Worm (Caenorhabditis elegans) whole organism, midembryonic: Measurements from ENCODE around the gene dnc-4.

Experiments used
- T22C8.4 ChIP-seq: fragments of 200-800 bp; sonication (Bioruptor generic); IDR thresholded peaks from 2 replicates; pipeline ENCODE4 v1.3.6; 2022; ENCODE audit warnings: missing genetic modification characterization, missing compliant biosample characterization
- cog-1 ChIP-seq: sonication (generic microtip); optimal IDR thresholded peaks from 2 replicates; lab custom pipeline; 2016; ENCODE audit warnings: missing genetic modification characterization, missing compliant biosample characterization
- flt-1 ChIP-seq: fragments of 200-800 bp; sonication (Bioruptor generic); IDR thresholded peaks from 2 replicates; pipeline ENCODE4 v1.3.6; 2022; ENCODE audit warnings: missing genetic modification characterization, missing compliant biosample characterization
- klf-2 ChIP-seq: fragments of 200-800 bp; sonication (Bioruptor generic); conservative IDR thresholded peaks from 2 replicates; pipeline ENCODE4 v1.3.6; 2022; ENCODE audit warnings: missing genetic modification reagents, missing genetic modification characterization, missing compliant biosample characterization
- med-1 ChIP-seq: sonication (generic microtip); optimal IDR thresholded peaks from 2 replicates; lab custom pipeline; 2017; ENCODE audit warnings: missing genetic modification characterization, mild to moderate bottlenecking, missing compliant biosample characterization, antibody characterized with exemption, missing genetic modification reagents; ENCODE audit not compliant: insufficient read depth
- ref-1 ChIP-seq: fragments of 200-800 bp; sonication (Bioruptor generic); conservative IDR thresholded peaks from 2 replicates; pipeline ENCODE4 v1.3.6; 2022; ENCODE audit warnings: missing genetic modification reagents, missing genetic modification characterization, missing compliant biosample characterization
- tab-1 ChIP-seq: fragments of 200-800 bp; sonication (Bioruptor generic); IDR thresholded peaks from 2 replicates; pipeline ENCODE4 v1.3.6; 2022; ENCODE audit warnings: missing genetic modification characterization, missing compliant biosample characterization
- ztf-23 ChIP-seq: fragments of 200-800 bp; sonication (Bioruptor generic); IDR thresholded peaks from 2 replicates; pipeline ENCODE4 v1.3.6; 2022; ENCODE audit warnings: missing genetic modification reagents, missing genetic modification characterization, missing compliant biosample characterization
- ztf-29 ChIP-seq: fragments of 200-800 bp; sonication (Bioruptor generic); IDR thresholded peaks from 2 replicates; pipeline ENCODE4 v1.3.6; 2022; ENCODE audit warnings: missing genetic modification reagents, missing genetic modification characterization, missing compliant biosample characterization

The dnc-4 gene

DNA sequence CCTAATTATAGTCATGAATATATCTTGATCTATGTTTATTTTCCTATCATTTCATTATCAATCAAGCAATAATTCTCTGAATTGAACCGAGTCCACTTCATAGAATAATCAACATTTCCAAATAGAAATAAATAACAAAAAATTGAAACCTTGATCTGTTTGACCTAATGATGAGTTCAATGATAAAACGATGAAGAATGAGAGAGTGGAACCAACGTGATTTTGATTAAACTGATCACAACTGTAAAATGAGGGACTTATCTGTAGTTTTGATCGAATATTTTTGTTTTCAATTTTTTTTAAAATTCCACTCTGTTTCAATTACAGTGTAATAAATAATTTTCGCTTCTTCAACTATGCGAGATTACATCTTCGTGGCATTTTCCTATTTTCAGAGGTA, 23.3 kb upstream of the dnc-4 start:
- TF ChIP-seq tab-1 (no peak), ztf-29 (no peak)

DNA sequence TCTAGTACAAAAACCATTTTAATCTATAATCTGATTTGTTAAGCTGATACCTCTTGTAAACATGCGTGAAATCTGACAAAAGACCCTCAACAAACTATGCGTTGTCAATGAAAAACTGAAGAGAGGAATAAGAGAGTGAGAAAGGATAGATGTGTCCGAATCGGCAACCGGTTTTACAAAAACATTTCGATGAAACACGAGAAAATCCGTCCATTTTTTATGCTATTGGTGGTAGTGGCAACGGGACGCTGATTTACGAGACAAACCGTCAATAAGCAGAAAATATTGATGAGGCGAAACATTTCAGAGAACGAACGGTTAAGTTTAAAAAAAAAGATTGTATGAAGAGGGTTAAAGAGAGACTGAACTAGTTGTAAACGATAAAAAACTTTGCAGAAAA, 22.4 kb upstream of the dnc-4 start:
- TF ChIP-seq ztf-29 (no peak), ztf-23 (no peak), med-1 (GFP tag; lab: Kevin White, UChicago) (no peak), tab-1 (no peak), ref-1 (GFP tag; lab: Robert Waterston, UW) (no peak), cog-1 (tag; lab: Kevin White, UChicago) (no peak), klf-2 (GFP tag; lab: Robert Waterston, UW) (no peak), T22C8.4 (GFP tag; lab: Robert Waterston, UW) (no peak), flt-1 (GFP tag; lab: Robert Waterston, UW) (no peak)

- TF ChIP-seq ztf-29 (no peak), tab-1 (no peak), ztf-23 (no peak), klf-2 (GFP tag; lab: Robert Waterston, UW) (no peak), T22C8.4 (GFP tag; lab: Robert Waterston, UW) (no peak)
These were observed 21.2 kb upstream of the dnc-4 start for ce11 chrIV:8040610-8041317.

DNA sequence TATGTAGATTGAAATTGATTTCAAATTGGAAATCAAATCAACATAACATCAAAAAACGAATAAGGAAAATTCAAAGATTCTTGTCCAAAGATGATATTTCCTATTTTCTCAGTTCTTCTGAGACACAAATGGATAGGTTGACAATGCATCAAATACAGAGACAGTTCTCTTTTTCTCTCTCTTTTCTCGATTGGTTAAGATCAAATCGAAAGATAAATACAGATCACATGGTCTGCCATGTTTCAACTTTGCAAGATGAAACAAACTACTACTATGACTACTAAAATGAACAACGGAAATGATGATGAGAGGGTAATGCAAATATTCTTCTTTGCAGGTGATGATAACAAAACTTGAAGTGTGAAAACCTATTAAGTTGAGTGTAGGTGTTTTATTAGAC, 16.9 kb upstream of the dnc-4 start:
- no peak for TF ChIP-seq klf-2 (GFP tag; lab: Robert Waterston, UW)

DNA sequence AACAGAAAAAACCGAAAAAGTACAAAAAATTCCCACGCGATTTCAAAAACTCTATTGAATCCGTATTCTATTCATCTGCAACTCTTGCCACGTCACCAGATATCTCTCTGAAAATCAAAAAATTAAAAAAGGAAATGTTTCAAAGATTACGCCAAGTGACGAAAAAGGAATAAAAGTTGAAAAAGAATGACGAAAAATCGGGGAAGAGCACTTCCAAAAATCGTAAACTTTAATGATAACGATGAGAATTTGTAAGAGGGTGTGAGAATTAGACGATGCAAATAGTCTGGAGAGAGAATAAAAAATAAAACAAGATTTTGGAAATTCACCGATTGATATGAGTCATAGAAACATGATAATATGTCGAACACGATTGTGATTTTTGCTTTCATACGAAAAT, 14.6 kb upstream of the dnc-4 start:
- TF ChIP-seq ref-1 (GFP tag; lab: Robert Waterston, UW) (no peak), T22C8.4 (GFP tag; lab: Robert Waterston, UW) (no peak), klf-2 (GFP tag; lab: Robert Waterston, UW) (no peak), ztf-29 (no peak), tab-1 (no peak), med-1 (GFP tag; lab: Kevin White, UChicago) (no peak), cog-1 (tag; lab: Kevin White, UChicago) (no peak), flt-1 (GFP tag; lab: Robert Waterston, UW) (no peak), ztf-23 (no peak)

DNA sequence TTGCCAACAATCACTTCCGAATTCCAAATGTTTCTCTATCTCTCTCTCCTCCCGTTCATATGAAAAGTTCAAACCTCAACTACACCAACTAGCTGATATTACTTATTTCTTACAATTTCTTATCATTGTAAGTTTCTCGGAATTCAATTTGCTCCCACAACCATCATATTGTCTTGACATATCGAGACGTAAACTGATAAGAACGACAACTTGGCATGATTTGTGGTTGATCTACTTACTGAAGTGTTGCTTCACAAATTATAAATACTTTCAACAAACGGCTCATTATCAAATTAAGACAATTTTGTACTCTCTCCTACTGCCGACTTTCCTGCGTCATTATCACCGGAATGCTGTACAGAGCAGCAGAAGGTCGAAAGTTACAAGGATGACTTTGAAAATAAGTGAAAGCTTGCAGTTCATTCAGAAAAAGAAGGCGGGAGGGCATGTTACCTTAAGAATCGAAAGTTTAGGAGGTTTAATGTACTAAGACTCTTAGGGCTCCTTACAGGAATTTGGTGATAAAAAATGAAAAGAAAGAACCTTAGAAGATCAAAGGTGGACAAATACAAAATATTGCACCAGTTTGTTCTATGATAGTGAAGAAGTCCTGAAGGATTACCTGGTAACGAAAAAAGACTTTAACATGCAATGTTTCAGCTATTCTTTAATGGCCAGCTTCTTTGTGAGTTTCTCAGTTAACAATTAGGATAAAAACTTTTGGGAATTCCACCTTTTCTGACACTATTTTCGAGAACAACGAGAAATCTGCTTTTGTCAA, 12.7 kb upstream of the dnc-4 start:
- TF ChIP-seq ztf-23 (no peak), flt-1 (GFP tag; lab: Robert Waterston, UW) (no peak), klf-2 (GFP tag; lab: Robert Waterston, UW) (no peak), med-1 (GFP tag; lab: Kevin White, UChicago) (no peak), ztf-29 (no peak), ref-1 (GFP tag; lab: Robert Waterston, UW) (no peak), T22C8.4 (GFP tag; lab: Robert Waterston, UW) (no peak), cog-1 (tag; lab: Kevin White, UChicago) (no peak), tab-1 (no peak)

ce11 chrIV:8030099-8030498, 10.5 kb upstream of the dnc-4 start:
- TF ChIP-seq klf-2 (GFP tag; lab: Robert Waterston, UW) (no peak), ztf-29 (no peak), med-1 (GFP tag; lab: Kevin White, UChicago) (no peak), T22C8.4 (GFP tag; lab: Robert Waterston, UW) (no peak), flt-1 (GFP tag; lab: Robert Waterston, UW) (no peak), tab-1 (no peak), cog-1 (tag; lab: Kevin White, UChicago) (no peak), ztf-23 (no peak)

ce11 chrIV:8029413-8029812, 9.8 kb upstream of the dnc-4 start, which contains the start of gene nhr-31:
Gene nhr-31 (minus strand): TSS chrIV:8029513.
- TF ChIP-seq cog-1 (tag; lab: Kevin White, UChicago), result no peak
- TF ChIP-seq flt-1 (GFP tag; lab: Robert Waterston, UW), result no peak
- TF ChIP-seq T22C8.4 (GFP tag; lab: Robert Waterston, UW), result no peak
- TF ChIP-seq med-1 (GFP tag; lab: Kevin White, UChicago), result no peak
- TF ChIP-seq ztf-23, result no peak
- TF ChIP-seq ref-1 (GFP tag; lab: Robert Waterston, UW), result no peak
- TF ChIP-seq klf-2 (GFP tag; lab: Robert Waterston, UW), result no peak
- TF ChIP-seq ztf-29, result no peak
- TF ChIP-seq tab-1, result no peak

ce11 chrIV:8028372-8028771, 8.8 kb upstream of the dnc-4 start:
- TF ChIP-seq flt-1 (GFP tag; lab: Robert Waterston, UW), result no peak
- TF ChIP-seq ref-1 (GFP tag; lab: Robert Waterston, UW), result no peak
- no peak for TF ChIP-seq T22C8.4 (GFP tag; lab: Robert Waterston, UW)
- TF ChIP-seq med-1 (GFP tag; lab: Kevin White, UChicago), result no peak
- no peak for TF ChIP-seq ztf-29
- no peak for TF ChIP-seq tab-1
- TF ChIP-seq klf-2 (GFP tag; lab: Robert Waterston, UW), result no peak
- TF ChIP-seq cog-1 (tag; lab: Kevin White, UChicago), result no peak
- TF ChIP-seq ztf-23, result no peak

DNA sequence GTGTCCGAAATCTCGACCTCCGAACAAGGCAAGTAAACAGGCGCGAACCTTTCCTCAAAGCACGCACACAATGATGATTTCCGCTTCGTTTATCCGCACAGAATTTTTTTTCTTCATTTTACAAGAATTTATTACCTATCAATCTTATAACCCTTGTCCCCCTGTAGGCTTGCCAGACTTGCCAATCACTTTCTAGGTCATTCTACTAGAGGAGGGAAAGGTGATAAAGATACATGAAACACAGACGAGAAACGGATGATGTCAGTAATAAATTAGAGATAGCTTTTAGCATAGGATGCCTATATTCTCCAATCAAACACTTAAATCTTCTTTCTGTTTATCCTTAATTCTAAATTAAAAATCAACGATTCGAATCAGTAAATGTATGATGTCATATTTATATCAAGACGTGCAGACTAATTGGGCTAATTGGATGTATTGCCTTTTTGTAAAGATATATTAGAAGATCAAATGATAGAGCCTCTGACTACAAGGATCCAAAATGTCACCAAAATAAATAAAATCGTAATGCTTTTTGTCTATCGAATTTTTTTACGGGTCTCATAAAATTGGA, 7.8 kb upstream of the dnc-4 start:
- no peak for TF ChIP-seq ref-1 (GFP tag; lab: Robert Waterston, UW)
- no peak for TF ChIP-seq tab-1
- no peak for TF ChIP-seq T22C8.4 (GFP tag; lab: Robert Waterston, UW)
